Worm (Caenorhabditis elegans): Measurements from ENCODE around the gene sca-1.

Gene sca-1

DNA sequence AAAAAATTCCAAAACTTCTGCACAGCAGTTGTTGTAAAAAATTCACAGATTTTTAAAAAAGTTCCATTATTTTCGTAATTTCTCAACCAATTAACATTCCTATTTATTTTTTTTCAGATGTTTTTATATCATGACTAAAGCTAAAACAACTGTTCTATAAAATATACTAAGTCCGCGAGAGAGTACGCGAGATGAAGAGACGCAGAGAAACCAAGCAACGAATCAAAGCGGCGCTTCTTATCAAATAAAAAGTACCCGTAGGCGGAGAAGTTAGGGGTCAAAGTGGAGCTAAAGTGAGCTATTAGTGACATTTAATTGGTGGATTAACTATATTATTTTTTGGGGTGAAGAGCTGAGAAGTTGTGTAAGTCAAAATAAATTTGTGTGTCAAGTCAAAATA, 16.0 kb upstream of the sca-1 start, which contains the start of gene sbsp-1:
TSS of gene sbsp-1 (plus strand) at position 301 of the 400 bp plus-strand sequence.
- TF ChIP-seq hmg-4 (GFP tag; optimal IDR thresholded peaks at IDR 0.05) (no peak), ceh-36 (tag; optimal IDR thresholded peaks at IDR 0.05) (no peak), tra-4 (tag; optimal IDR thresholded peaks at IDR 0.05) (no peak), pes-1 (GFP tag; IDR thresholded peaks at IDR 0.05) (no peak), flt-1 (GFP tag; IDR thresholded peaks at IDR 0.05) (no peak), scrt-1 (GFP tag; IDR thresholded peaks at IDR 0.05) (no peak), F13C5.2 (tag; optimal IDR thresholded peaks at IDR 0.05) (no peak), ets-7 (tag; optimal IDR thresholded peaks at IDR 0.05) (no peak), ama-1 (optimal IDR thresholded peaks at IDR 0.05) (no peak), aly-1 (tag; optimal IDR thresholded peaks at IDR 0.05) (no peak), ceh-13 (GFP tag; optimal IDR thresholded peaks at IDR 0.05) (no peak), B0310.2 (tag; optimal IDR thresholded peaks at IDR 0.05) (no peak), hnd-1 (tag; optimal IDR thresholded peaks at IDR 0.05) (no peak), sea-1 (GFP tag; conservative IDR thresholded peaks at IDR 0.05) (no peak), tbx-37 (GFP tag; conservative IDR thresholded peaks at IDR 0.05) (no peak), hmbx-1 (tag; optimal IDR thresholded peaks at IDR 0.05) (no peak), tbx-11 (GFP tag; IDR thresholded peaks at IDR 0.05) (no peak)

DNA sequence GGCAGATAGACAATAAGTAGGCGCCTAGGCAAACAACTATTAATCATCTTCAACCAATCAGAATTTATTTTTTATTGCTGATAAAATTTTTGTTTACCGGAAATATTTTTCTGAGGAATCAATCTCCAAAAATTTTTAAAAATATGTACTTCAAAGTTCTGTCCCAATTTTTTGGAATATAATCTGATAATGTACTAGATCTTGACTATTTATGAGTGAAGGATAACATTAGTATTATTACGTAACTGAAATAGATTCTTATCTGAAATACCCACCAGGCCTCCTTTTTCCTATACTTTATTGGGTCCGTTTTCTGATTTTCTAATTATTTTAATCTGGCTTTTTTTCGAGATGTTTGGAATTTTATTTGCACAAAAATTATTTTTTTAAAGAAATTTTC, 14.8 kb upstream of the sca-1 start:
- TF ChIP-seq F13C5.2 (tag; optimal IDR thresholded peaks at IDR 0.05) (no peak), flt-1 (GFP tag; IDR thresholded peaks at IDR 0.05) (no peak), aly-1 (tag; optimal IDR thresholded peaks at IDR 0.05) (no peak), hnd-1 (tag; optimal IDR thresholded peaks at IDR 0.05) (no peak), ets-7 (tag; optimal IDR thresholded peaks at IDR 0.05) (no peak), tra-4 (tag; optimal IDR thresholded peaks at IDR 0.05) (no peak), ceh-13 (GFP tag; optimal IDR thresholded peaks at IDR 0.05) (no peak), sea-1 (GFP tag; conservative IDR thresholded peaks at IDR 0.05) (no peak), tbx-37 (GFP tag; conservative IDR thresholded peaks at IDR 0.05) (no peak), scrt-1 (GFP tag; IDR thresholded peaks at IDR 0.05) (no peak), tbx-11 (GFP tag; IDR thresholded peaks at IDR 0.05) (no peak), hmbx-1 (tag; optimal IDR thresholded peaks at IDR 0.05) (no peak), pes-1 (GFP tag; IDR thresholded peaks at IDR 0.05) (no peak)

DNA sequence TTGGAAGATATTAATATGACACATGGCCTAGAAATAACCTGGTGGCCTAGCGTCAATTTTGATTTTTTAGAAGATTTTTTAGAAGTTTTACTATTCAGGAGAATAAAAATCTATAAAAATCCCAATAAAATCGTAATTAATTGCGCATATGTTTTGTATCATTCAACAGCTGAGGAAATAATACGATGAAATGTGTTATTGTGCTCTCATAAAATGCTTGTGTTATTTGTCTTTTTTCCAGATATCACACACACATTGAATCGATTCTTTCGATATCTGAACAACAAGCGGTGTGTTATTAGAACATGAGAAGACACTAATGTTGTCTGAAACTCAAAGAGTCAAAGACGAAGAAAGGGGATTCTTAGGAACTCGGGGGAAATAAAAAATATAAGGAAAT, 8.4 kb upstream of the sca-1 start:
- no peak for TF ChIP-seq tra-4 (tag; optimal IDR thresholded peaks at IDR 0.05)
- TF ChIP-seq B0310.2 (tag; optimal IDR thresholded peaks at IDR 0.05), result no peak
- no peak for TF ChIP-seq flt-1 (GFP tag; IDR thresholded peaks at IDR 0.05)
- TF ChIP-seq scrt-1 (GFP tag; IDR thresholded peaks at IDR 0.05), result no peak
- no peak for TF ChIP-seq hnd-1 (tag; optimal IDR thresholded peaks at IDR 0.05)
- no peak for TF ChIP-seq F13C5.2 (tag; optimal IDR thresholded peaks at IDR 0.05)
- no peak for TF ChIP-seq ets-7 (tag; optimal IDR thresholded peaks at IDR 0.05)
- no peak for TF ChIP-seq tbx-37 (GFP tag; conservative IDR thresholded peaks at IDR 0.05)
- TF ChIP-seq aly-1 (tag; optimal IDR thresholded peaks at IDR 0.05), result no peak
- no peak for TF ChIP-seq pes-1 (GFP tag; IDR thresholded peaks at IDR 0.05)
- TF ChIP-seq hmg-4 (GFP tag; optimal IDR thresholded peaks at IDR 0.05), result no peak
- TF ChIP-seq ceh-36 (tag; optimal IDR thresholded peaks at IDR 0.05), result no peak
- no peak for TF ChIP-seq ceh-13 (GFP tag; optimal IDR thresholded peaks at IDR 0.05)
- no peak for TF ChIP-seq sea-1 (GFP tag; conservative IDR thresholded peaks at IDR 0.05)
- no peak for TF ChIP-seq hmbx-1 (tag; optimal IDR thresholded peaks at IDR 0.05)
- TF ChIP-seq ama-1 (optimal IDR thresholded peaks at IDR 0.05), result no peak

DNA sequence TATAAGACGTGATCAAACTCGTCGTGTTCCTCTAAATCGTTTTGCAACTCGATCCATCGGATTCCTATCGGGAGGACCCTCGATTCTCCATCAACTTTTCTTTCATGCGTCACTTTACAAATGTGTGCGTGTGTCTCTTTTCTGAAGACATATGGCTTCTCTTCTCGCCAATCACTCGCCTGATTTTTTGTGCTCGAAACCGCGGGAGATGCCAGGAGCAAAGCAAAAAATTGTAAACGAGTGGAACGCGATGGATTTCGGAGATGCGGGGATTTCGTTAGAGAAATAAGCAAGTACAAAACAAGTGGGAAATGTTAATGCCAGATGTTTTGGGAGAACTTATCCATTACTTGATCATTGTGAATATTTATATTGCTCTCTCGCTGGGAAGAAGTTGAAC, 7.6 kb upstream of the sca-1 start:
- TF ChIP-seq aly-1 (tag; optimal IDR thresholded peaks at IDR 0.05) (no peak), pes-1 (GFP tag; IDR thresholded peaks at IDR 0.05) (no peak), ceh-13 (GFP tag; optimal IDR thresholded peaks at IDR 0.05) (no peak), hmg-4 (GFP tag; optimal IDR thresholded peaks at IDR 0.05) (no peak), F13C5.2 (tag; optimal IDR thresholded peaks at IDR 0.05) (no peak), ceh-36 (tag; optimal IDR thresholded peaks at IDR 0.05) (no peak)

DNA sequence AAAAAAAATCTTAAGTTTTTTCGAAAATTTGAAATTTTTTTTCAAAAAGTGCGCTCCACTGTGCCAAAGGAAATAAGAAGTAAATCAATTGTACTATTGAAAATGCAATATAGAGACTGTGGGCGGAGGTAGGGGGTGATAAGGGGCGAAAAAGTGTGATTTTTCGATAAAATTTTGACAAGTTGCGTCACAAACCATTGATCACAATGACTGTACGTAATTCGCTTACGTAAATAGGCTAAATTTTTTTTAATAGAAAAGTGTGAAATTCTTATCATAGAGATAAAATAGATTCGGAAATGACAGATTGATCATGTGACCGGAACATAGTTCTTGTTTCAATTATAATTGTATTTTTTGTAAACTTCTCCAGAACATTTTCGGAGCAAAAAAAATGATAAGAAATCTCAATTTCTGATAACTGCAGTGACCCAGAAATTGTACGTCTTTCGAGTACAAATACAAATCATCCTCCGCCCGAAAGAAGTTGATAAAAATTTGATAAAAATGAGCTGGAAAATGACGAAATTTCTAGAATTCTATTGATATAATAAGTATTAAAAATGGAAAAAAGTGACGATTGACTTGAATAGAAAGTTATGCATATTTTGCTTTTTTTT, 6.0 kb upstream of the sca-1 start:
- TF ChIP-seq ceh-13 (GFP tag; optimal IDR thresholded peaks at IDR 0.05) (no peak), F13C5.2 (tag; optimal IDR thresholded peaks at IDR 0.05) (no peak), hnd-1 (tag; optimal IDR thresholded peaks at IDR 0.05) (no peak), tra-4 (tag; optimal IDR thresholded peaks at IDR 0.05) (no peak), B0310.2 (tag; optimal IDR thresholded peaks at IDR 0.05) (no peak), hmg-4 (GFP tag; optimal IDR thresholded peaks at IDR 0.05) (no peak), tbx-37 (GFP tag; conservative IDR thresholded peaks at IDR 0.05) (no peak), hmbx-1 (tag; optimal IDR thresholded peaks at IDR 0.05) (no peak), sea-1 (GFP tag; conservative IDR thresholded peaks at IDR 0.05) (no peak), scrt-1 (GFP tag; IDR thresholded peaks at IDR 0.05) (no peak), flt-1 (GFP tag; IDR thresholded peaks at IDR 0.05) (no peak), ceh-36 (tag; optimal IDR thresholded peaks at IDR 0.05) (no peak), tbx-11 (GFP tag; IDR thresholded peaks at IDR 0.05) (no peak), pes-1 (GFP tag; IDR thresholded peaks at IDR 0.05) (no peak), ama-1 (optimal IDR thresholded peaks at IDR 0.05) (no peak), aly-1 (tag; optimal IDR thresholded peaks at IDR 0.05) (no peak)

DNA sequence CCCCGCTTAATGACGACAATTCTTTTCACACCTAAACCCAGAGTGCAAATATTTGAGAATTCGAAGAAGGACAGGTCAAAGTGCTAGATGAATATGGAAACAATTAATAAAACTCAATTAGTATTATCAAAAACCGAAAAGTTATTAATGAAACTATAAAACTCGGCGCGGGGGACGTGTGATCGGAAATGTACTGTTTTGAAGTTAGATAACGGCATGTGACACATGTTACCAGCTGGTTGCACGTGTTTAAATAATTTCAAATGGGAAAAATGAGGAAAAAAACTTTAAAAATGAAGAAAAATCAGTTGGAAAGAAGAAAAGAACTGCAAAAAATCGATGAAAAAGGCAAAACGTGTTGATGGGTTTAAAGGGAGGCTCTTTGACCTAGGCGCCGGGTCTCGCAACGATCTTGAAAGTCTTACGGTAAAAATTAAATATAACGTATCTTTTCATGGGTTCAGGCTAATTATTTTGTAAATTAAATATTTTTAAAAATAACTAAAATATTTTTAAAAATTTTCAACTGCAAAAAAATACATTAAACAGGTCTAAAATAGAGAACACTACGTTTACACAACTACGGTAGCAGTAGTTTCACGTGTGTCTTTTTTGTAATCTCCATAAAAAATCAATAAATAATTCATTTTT, 4.1 kb upstream of the sca-1 start:
- TF ChIP-seq sea-1 (GFP tag; conservative IDR thresholded peaks at IDR 0.05) (no peak), scrt-1 (GFP tag; IDR thresholded peaks at IDR 0.05) (no peak), hmg-4 (GFP tag; optimal IDR thresholded peaks at IDR 0.05) (no peak), tbx-37 (GFP tag; conservative IDR thresholded peaks at IDR 0.05) (no peak), pes-1 (GFP tag; IDR thresholded peaks at IDR 0.05) (no peak), flt-1 (GFP tag; IDR thresholded peaks at IDR 0.05) (no peak), aly-1 (tag; optimal IDR thresholded peaks at IDR 0.05) (no peak), tbx-11 (GFP tag; IDR thresholded peaks at IDR 0.05) (no peak)

DNA sequence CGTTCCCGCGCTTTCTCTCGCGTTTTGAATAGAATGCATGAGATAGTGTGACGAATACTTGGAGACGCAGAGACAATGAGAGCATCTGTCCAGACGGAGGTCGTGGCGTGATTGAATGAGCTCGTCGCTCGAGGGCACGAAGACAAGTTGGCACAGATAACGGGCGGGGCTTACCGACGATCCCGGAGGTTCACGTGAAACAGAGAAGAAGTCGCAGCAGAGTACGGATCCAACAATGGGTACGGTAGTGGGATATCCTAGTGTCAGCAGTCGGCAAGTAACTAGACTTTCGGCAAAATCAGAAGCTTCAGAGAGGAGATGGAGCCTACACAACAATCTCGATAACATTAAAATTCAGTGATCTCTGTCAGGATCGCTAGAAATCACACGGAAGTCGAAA, 3.1 kb upstream of the sca-1 start:
- TF ChIP-seq hnd-1 (tag; optimal IDR thresholded peaks at IDR 0.05), result no peak
- no peak for TF ChIP-seq aly-1 (tag; optimal IDR thresholded peaks at IDR 0.05)
- no peak for TF ChIP-seq flt-1 (GFP tag; IDR thresholded peaks at IDR 0.05)
- TF ChIP-seq ama-1 (optimal IDR thresholded peaks at IDR 0.05), result no peak
- no peak for TF ChIP-seq B0310.2 (tag; optimal IDR thresholded peaks at IDR 0.05)
- no peak for TF ChIP-seq tbx-11 (GFP tag; IDR thresholded peaks at IDR 0.05)
- TF ChIP-seq ceh-36 (tag; optimal IDR thresholded peaks at IDR 0.05), result no peak
- TF ChIP-seq scrt-1 (GFP tag; IDR thresholded peaks at IDR 0.05), result no peak
- no peak for TF ChIP-seq hmg-4 (GFP tag; optimal IDR thresholded peaks at IDR 0.05)
- TF ChIP-seq F13C5.2 (tag; optimal IDR thresholded peaks at IDR 0.05), result no peak
- TF ChIP-seq sea-1 (GFP tag; conservative IDR thresholded peaks at IDR 0.05), result no peak
- no peak for TF ChIP-seq ets-7 (tag; optimal IDR thresholded peaks at IDR 0.05)
- no peak for TF ChIP-seq tra-4 (tag; optimal IDR thresholded peaks at IDR 0.05)
- TF ChIP-seq ceh-13 (GFP tag; optimal IDR thresholded peaks at IDR 0.05), result no peak
- TF ChIP-seq tbx-37 (GFP tag; conservative IDR thresholded peaks at IDR 0.05), result no peak
- TF ChIP-seq pes-1 (GFP tag; IDR thresholded peaks at IDR 0.05), result no peak
